Worm (Caenorhabditis elegans) whole organism, young adult: Measurements from ENCODE around the gene twk-17.

Experiments used
- ama-1 ChIP-seq, 3 experiments: fragments of 150-350 bp in 1 of 3; sonication (generic microtip) in 2 of 3; optimal IDR thresholded peaks; 2 replicates each; lab custom pipeline; 2014 to 2018; ENCODE audit warnings: missing biosample characterization in 2 of 3, missing genetic modification characterization in 2 of 3, missing genetic modification reagents in 2 of 3
- cebp-1 ChIP-seq, 2 experiments: fragments of 200-800 bp in 1 of 2; sonication (Bioruptor generic) in 1 of 2; sonication (generic microtip) in 1 of 2; IDR thresholded peaks in 1 of 2; optimal IDR thresholded peaks in 1 of 2; 2 replicates each; pipeline versions ENCODE4 v1.3.6 to Lab custom; 2017 to 2022; ENCODE audit warnings: missing compliant biosample characterization in 2 of 2, missing genetic modification characterization in 2 of 2, mild to moderate bottlenecking in 1 of 2, missing genetic modification reagents in 1 of 2, moderate library complexity in 1 of 2
- dpl-1 ChIP-seq: fragments of 150-350 bp; optimal IDR thresholded peaks from 2 replicates; lab custom pipeline; 2014; ENCODE audit warnings: missing biosample characterization, missing genetic modification reagents, missing genetic modification characterization
- efl-1 ChIP-seq: fragments of 150-350 bp; optimal IDR thresholded peaks from 2 replicates; lab custom pipeline; 2014; ENCODE audit warnings: missing biosample characterization, missing genetic modification reagents, missing genetic modification characterization
- ekl-4 ChIP-seq: fragments of 200-800 bp; sonication (Bioruptor generic); IDR thresholded peaks from 2 replicates; pipeline ENCODE4 v1.3.6; 2022; ENCODE audit warnings: missing genetic modification reagents, missing genetic modification characterization, missing compliant biosample characterization
- unc-130 ChIP-seq: sonication (generic microtip); optimal IDR thresholded peaks from 2 replicates; lab custom pipeline; 2016; ENCODE audit warnings: missing genetic modification reagents, missing genetic modification characterization, missing compliant biosample characterization

DNA sequence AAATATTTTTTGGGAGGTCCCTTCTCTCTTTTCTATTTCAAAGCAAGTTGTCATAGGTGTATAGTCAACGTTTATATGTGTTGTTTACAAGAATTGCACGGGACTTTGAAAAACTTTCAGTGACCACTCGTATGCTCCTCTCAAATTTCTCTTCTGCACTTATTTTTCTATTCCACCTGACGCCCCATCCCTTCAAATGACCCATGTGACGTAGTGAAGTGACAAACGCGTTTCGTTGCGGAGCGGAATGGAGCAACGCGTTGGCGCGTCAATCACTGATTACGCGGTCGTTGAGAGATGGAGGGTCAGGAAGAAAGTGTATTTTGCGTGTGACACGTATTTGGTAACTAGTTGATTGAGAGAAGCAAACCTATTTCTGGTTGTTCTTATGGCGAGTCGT, 28.2 kb upstream of the twk-17 start:
- TF ChIP-seq ekl-4 (GFP tag; lab: Robert Waterston, UW) (no peak), unc-130 (no peak), ama-1 (optimal IDR thresholded peaks at IDR 0.05; lab: Kevin White, UChicago) (no peak), ama-1 (GFP tag; optimal IDR thresholded peaks at IDR 0.05; lab: Kevin White, UChicago) (no peak), cebp-1 (GFP tag; IDR thresholded peaks at IDR 0.05; lab: Robert Waterston, UW) (no peak), cebp-1 (tag; optimal IDR thresholded peaks at IDR 0.05; lab: Kevin White, UChicago) (no peak), efl-1 (GFP tag; lab: Kevin White, UChicago) (no peak), dpl-1 (GFP tag; lab: Kevin White, UChicago) (no peak)
